Fruit fly (Drosophila melanogaster): Measurements from ENCODE around the gene TwdlZ.

TwdlZ gene

DNA sequence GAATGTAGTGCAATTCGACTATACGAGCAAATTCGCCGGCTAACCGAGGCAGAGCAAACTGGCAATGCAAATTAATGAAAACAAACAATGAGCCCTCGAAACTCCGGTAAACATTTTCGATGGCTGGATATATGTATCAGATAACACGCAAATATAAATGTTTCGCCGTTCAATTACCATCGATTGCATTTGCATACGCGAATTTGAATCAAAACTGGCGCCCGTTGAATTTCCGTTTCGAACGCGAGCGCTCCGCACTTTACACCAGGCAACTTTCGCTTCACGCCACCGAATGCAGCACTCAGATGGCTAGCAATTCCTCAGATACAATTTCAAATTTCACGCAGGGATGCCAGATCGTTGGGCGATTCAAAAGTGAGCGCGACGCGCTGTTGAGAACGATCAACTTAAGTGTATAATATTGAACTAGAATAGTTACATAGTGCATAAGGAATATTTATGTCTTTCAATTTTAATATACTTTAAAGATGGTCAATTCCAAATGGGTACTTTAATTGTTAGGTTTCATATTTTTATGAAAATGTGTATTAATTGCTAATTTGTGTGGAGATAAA lies 45.2 kb downstream of the TwdlZ start, which contains the start of gene if:
if (minus strand) TSS at position 294 of the 575 bp plus-strand sequence.
- TF ChIP-seq CG11617 (GFP tag; optimal IDR thresholded peaks at IDR 0.05) = no peak
- no peak for TF ChIP-seq Hr96 (GFP tag; optimal IDR thresholded peaks at IDR 0.05)
- no peak for TF ChIP-seq toe (GFP tag; optimal IDR thresholded peaks at IDR 0.05)
- no peak for TF ChIP-seq bab1 (GFP tag; optimal IDR thresholded peaks at IDR 0.05)
- no peak for TF ChIP-seq cic (GFP tag; optimal IDR thresholded peaks at IDR 0.05)

DNA sequence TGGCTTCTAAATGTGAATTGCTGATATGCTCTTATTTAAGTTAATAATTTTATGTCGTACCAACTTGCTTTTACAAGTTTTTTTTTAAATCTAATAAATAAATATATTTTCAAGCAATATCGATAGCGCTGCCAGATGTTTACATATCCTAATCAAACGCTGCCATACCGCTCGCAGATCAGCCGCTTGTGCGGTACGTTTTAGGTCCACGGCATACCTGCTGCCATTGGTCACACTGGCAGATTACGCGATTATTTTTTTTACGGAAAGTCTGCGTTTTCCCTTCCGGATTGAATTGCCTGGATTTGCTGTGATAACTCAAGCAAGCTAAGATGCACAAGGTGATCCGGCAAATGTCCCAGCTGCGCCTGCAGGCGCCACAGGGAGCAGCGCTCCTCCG lies 45.8 kb downstream of the TwdlZ start, which contains the start of gene mRpL22:
mRpL22 (plus strand) TSS at position 191 of the 400 bp plus-strand sequence.
- peak; percentile 51 for TF ChIP-seq bab1 (GFP tag; optimal IDR thresholded peaks at IDR 0.05)
- no peak for TF ChIP-seq CG14711 (tag; optimal IDR thresholded peaks at IDR 0.05)

dm6 chrX:16786860-16787415 lies 49.0 kb downstream of the TwdlZ start, which contains the start of the genes CG9609 and Sap30:
Gene CG9609, minus strand, starts transcription at chrX:16787008.
Gene Sap30, plus strand, starts transcription at chrX:16787283.
- TF ChIP-seq tj (GFP tag; optimal IDR thresholded peaks at IDR 0.05) (no peak), Clk (GFP tag; optimal IDR thresholded peaks at IDR 0.05) (no peak), CG7101 (tag; optimal IDR thresholded peaks at IDR 0.05) (no peak), pad (GFP tag; optimal IDR thresholded peaks at IDR 0.05) (no peak), cnc (optimal IDR thresholded peaks at IDR 0.05) (no peak), CG33017 (tag; optimal IDR thresholded peaks at IDR 0.05) (no peak), Hr96 (GFP tag; optimal IDR thresholded peaks at IDR 0.05) (no peak), cic (GFP tag; optimal IDR thresholded peaks at IDR 0.05) (no peak), Crg-1 (GFP tag; optimal IDR thresholded peaks at IDR 0.05) (no peak), CG5204 (GFP tag; optimal IDR thresholded peaks at IDR 0.05) (no peak), ovo (GFP tag; optimal IDR thresholded peaks at IDR 0.05) (no peak), CG12768 (GFP tag; optimal IDR thresholded peaks at IDR 0.05) (no peak)

DNA sequence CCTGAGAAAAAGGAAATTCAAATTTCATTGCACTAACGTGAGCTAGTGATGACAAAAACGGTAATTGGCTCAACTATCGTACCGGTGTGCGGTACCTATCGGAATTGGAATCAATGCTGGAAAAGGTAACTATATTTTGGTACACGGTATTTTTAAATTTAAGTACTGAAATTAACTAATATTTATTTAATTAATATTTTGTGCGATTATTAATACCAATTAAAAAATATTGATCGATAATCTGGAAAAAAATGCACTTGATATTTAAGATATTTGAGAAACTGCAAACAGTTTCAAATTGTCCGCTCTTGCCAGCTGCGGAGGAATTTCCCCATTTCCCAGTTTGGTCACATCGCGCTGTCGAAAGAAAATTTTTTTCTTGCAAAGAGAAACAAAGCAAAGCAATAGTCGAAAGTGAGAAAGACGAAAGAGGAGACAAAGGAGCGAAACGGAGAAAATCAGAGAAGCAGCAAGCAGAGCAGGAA lies 49.5 kb downstream of the TwdlZ start:
- TF ChIP-seq CG7045 (GFP tag; optimal IDR thresholded peaks at IDR 0.05) (no peak), CG14711 (tag; optimal IDR thresholded peaks at IDR 0.05) (peak; percentile 17), CG1620 (GFP tag; optimal IDR thresholded peaks at IDR 0.05) (no peak), Clk (GFP tag; optimal IDR thresholded peaks at IDR 0.05) (no peak), tj (GFP tag; optimal IDR thresholded peaks at IDR 0.05) (no peak), pad (GFP tag; optimal IDR thresholded peaks at IDR 0.05) (no peak), bab1 (GFP tag; optimal IDR thresholded peaks at IDR 0.05) (peak; percentile 3), CG33017 (tag; optimal IDR thresholded peaks at IDR 0.05) (no peak), Crg-1 (GFP tag; optimal IDR thresholded peaks at IDR 0.05) (peak; percentile 12), CG11617 (GFP tag; optimal IDR thresholded peaks at IDR 0.05) (peak; percentile 7), cic (GFP tag; optimal IDR thresholded peaks at IDR 0.05) (no peak), Hr96 (GFP tag; optimal IDR thresholded peaks at IDR 0.05) (no peak), cnc (optimal IDR thresholded peaks at IDR 0.05) (no peak), ovo (GFP tag; optimal IDR thresholded peaks at IDR 0.05) (no peak), Mnt (GFP tag; optimal IDR thresholded peaks at IDR 0.05) (no peak), CG7101 (tag; optimal IDR thresholded peaks at IDR 0.05) (peak; percentile 58), CG12768 (GFP tag; optimal IDR thresholded peaks at IDR 0.05) (no peak), kay (GFP tag; ENCODE audit: borderline replicate concordance) (no peak), CG5204 (GFP tag; optimal IDR thresholded peaks at IDR 0.05) (no peak), toe (GFP tag; optimal IDR thresholded peaks at IDR 0.05) (no peak)
